Worm (Caenorhabditis elegans) whole organism, L1 larva: ENCODE data around the gene F17A2.13.

Experiments
- dsc-1 ChIP-seq: sonication (generic microtip); optimal IDR thresholded peaks from 2 replicates; lab custom pipeline; 2016; ENCODE audit warnings: mild to moderate bottlenecking, missing genetic modification characterization, missing compliant biosample characterization
- nhr-237 ChIP-seq: fragments of 150-350 bp; optimal IDR thresholded peaks from 2 replicates; lab custom pipeline; 2014; ENCODE audit warnings: missing biosample characterization, missing genetic modification characterization
- nhr-77 ChIP-seq: fragments of 150-350 bp; optimal IDR thresholded peaks from 2 replicates; lab custom pipeline; 2014; ENCODE audit warnings: missing biosample characterization, missing genetic modification characterization
- skn-1 ChIP-seq: fragments of 150-350 bp; optimal IDR thresholded peaks from 2 replicates; lab custom pipeline; 2014; ENCODE audit warnings: missing biosample characterization, missing genetic modification characterization

ce11 chrX:12320737-12321136 lies 720 bp upstream of the F17A2.13 start, which contains the start of gene ceh-40:
- TF ChIP-seq nhr-237 (tag; lab: Kevin White, UChicago) (no peak), nhr-77 (no peak), dsc-1 (no peak), skn-1 (tag; lab: Kevin White, UChicago) (no peak)
